Fruit fly (Drosophila melanogaster) whole organism, embryonic: ENCODE measurements around the gene CG32333.

ENCODE experiments used
- Aef1 ChIP-seq: fragments of 200-800 bp; sonication (Bioruptor generic); IDR thresholded peaks from 3 replicates; pipeline ENCODE4 v1.3.6; 2022; ENCODE audit warnings: missing biosample characterization, missing genetic modification characterization
- Atf-2 ChIP-seq: fragments of 200-800 bp; sonication (Bioruptor generic); optimal IDR thresholded peaks from 2 replicates; lab custom pipeline; 2016; ENCODE audit warnings: missing biosample characterization, missing genetic modification characterization
- B-H2 ChIP-seq: fragments of 200-800 bp; sonication (Bioruptor generic); optimal IDR thresholded peaks from 2 replicates; lab custom pipeline; 2018; ENCODE audit warnings: missing biosample characterization, mild to moderate bottlenecking, missing genetic modification characterization
- Blimp-1 ChIP-seq: fragments of 200-800 bp; sonication (Bioruptor generic); optimal IDR thresholded peaks from 3 replicates; lab custom pipeline; 2018; ENCODE audit warnings: missing biosample characterization, missing genetic modification characterization, mild to moderate bottlenecking, moderate library complexity, missing genetic modification reagents
- Bteb2 ChIP-seq: fragments of 200-800 bp; sonication (Bioruptor generic); optimal IDR thresholded peaks from 2 replicates; lab custom pipeline; 2016; ENCODE audit warnings: missing biosample characterization, missing genetic modification characterization
- CG10147 ChIP-seq: fragments of 200-800 bp; sonication (Bioruptor generic); optimal IDR thresholded peaks from 2 replicates; lab custom pipeline; 2019; ENCODE audit warnings: missing biosample characterization, mild to moderate bottlenecking, missing genetic modification characterization, moderate library complexity
- CG1024 ChIP-seq: fragments of 200-800 bp; sonication (Bioruptor generic); IDR thresholded peaks from 2 replicates; pipeline ENCODE4 v1.3.6; 2022; ENCODE audit warnings: missing biosample characterization, missing genetic modification characterization
- CG10267 ChIP-seq: fragments of 200-800 bp; sonication (Bioruptor generic); optimal IDR thresholded peaks from 2 replicates; lab custom pipeline; 2018; ENCODE audit warnings: missing biosample characterization, mild to moderate bottlenecking, missing genetic modification characterization, moderate library complexity
- CG11695 ChIP-seq: fragments of 200-800 bp; sonication (Bioruptor generic); IDR thresholded peaks from 3 replicates; pipeline ENCODE4 v1.3.6; 2022; ENCODE audit warnings: missing biosample characterization, missing genetic modification characterization
- CG12744 ChIP-seq: fragments of 200-800 bp; sonication (Bioruptor generic); optimal IDR thresholded peaks from 2 replicates; lab custom pipeline; 2016; ENCODE audit warnings: missing biosample characterization, missing genetic modification characterization
- CG12769 ChIP-seq: fragments of 200-800 bp; sonication (Bioruptor generic); optimal IDR thresholded peaks from 2 replicates; lab custom pipeline; 2019; ENCODE audit warnings: missing biosample characterization, mild to moderate bottlenecking, missing genetic modification characterization, moderate library complexity
- CG14667 ChIP-seq: fragments of 200-800 bp; sonication (Bioruptor generic); IDR thresholded peaks from 2 replicates; pipeline ENCODE4 v1.3.6; 2022; ENCODE audit warnings: missing biosample characterization, missing genetic modification characterization
- CG1529 ChIP-seq: fragments of 200-800 bp; sonication (Bioruptor generic); optimal IDR thresholded peaks from 3 replicates; lab custom pipeline; 2018; ENCODE audit warnings: missing biosample characterization, missing genetic modification characterization
- CG1602 ChIP-seq: fragments of 200-800 bp; sonication (Bioruptor generic); optimal IDR thresholded peaks from 3 replicates; lab custom pipeline; 2016; ENCODE audit warnings: missing biosample characterization, missing genetic modification characterization
- CG17829 ChIP-seq: fragments of 200-800 bp; optimal IDR thresholded peaks from 2 replicates; lab custom pipeline; 2019; ENCODE audit warnings: missing biosample characterization, mild to moderate bottlenecking, missing genetic modification characterization, moderate library complexity
- CG31388 ChIP-seq: fragments of 200-800 bp; sonication (Bioruptor generic); optimal IDR thresholded peaks from 2 replicates; lab custom pipeline; 2016; ENCODE audit warnings: missing biosample characterization, missing genetic modification characterization
- CG42726 ChIP-seq: fragments of 200-800 bp; sonication (Bioruptor generic); IDR thresholded peaks from 2 replicates; pipeline ENCODE4 v1.3.6; 2022; ENCODE audit warnings: missing biosample characterization, missing genetic modification characterization; ENCODE audit not compliant: partially characterized antibody
- CG4424 ChIP-seq: fragments of 200-800 bp; sonication (Bioruptor generic); optimal IDR thresholded peaks from 3 replicates; lab custom pipeline; 2016; ENCODE audit warnings: missing biosample characterization, missing genetic modification characterization
- CG4707 ChIP-seq: fragments of 200-800 bp; sonication (Bioruptor generic); optimal IDR thresholded peaks from 2 replicates; lab custom pipeline; 2018; ENCODE audit warnings: missing biosample characterization, mild to moderate bottlenecking, missing genetic modification characterization, moderate library complexity
- CG4730 ChIP-seq: fragments of 200-800 bp; sonication (Bioruptor generic); IDR thresholded peaks from 2 replicates; pipeline ENCODE4 v1.3.6; 2022; ENCODE audit warnings: missing biosample characterization, missing genetic modification characterization
- CG9437 ChIP-seq: fragments of 200-800 bp; sonication (Bioruptor generic); optimal IDR thresholded peaks from 2 replicates; lab custom pipeline; 2018; ENCODE audit warnings: missing biosample characterization, mild to moderate bottlenecking, missing genetic modification characterization
- CG9609 ChIP-seq: fragments of 200-800 bp; sonication (Bioruptor generic); optimal IDR thresholded peaks from 3 replicates; lab custom pipeline; 2016; ENCODE audit warnings: missing biosample characterization, missing genetic modification characterization
- CG9876 ChIP-seq: fragments of 200-800 bp; sonication (Bioruptor generic); optimal IDR thresholded peaks from 2 replicates; lab custom pipeline; 2016; ENCODE audit warnings: missing biosample characterization, missing genetic modification characterization
- CHES-1-like ChIP-seq: fragments of 200-800 bp; sonication (Bioruptor generic); optimal IDR thresholded peaks from 2 replicates; lab custom pipeline; 2016; ENCODE audit warnings: missing biosample characterization, missing genetic modification characterization
- Dip2 ChIP-seq: fragments of 200-800 bp; sonication (Bioruptor generic); IDR thresholded peaks from 2 replicates; pipeline ENCODE4 v1.3.6; 2022; ENCODE audit warnings: missing biosample characterization, missing genetic modification characterization
- Doc3 ChIP-seq: fragments of 200-800 bp; sonication (Bioruptor generic); IDR thresholded peaks from 3 replicates; pipeline ENCODE4 v1.3.6; 2022; ENCODE audit warnings: missing biosample characterization, missing genetic modification characterization; ENCODE audit not compliant: partially characterized antibody
- E2f2 ChIP-seq: fragments of 200-800 bp; sonication (Bioruptor generic); IDR thresholded peaks from 2 replicates; pipeline ENCODE4 v1.3.6; 2022; ENCODE audit warnings: missing biosample characterization, missing genetic modification characterization
- Hr39 ChIP-seq: fragments of >200 bp; optimal IDR thresholded peaks from 2 replicates; lab custom pipeline; 2017
- Hr78 ChIP-seq, 2 experiments: fragments of 200-800 bp in 1 of 2; fragments of >200 bp in 1 of 2; sonication (Bioruptor generic) in 1 of 2; optimal IDR thresholded peaks; 2 replicates each; lab custom pipeline; 2017 to 2019; ENCODE audit warnings: missing biosample characterization in 2 of 2, missing genetic modification characterization in 2 of 2, mild to moderate bottlenecking in 1 of 2, moderate library complexity in 1 of 2
- Lim3 ChIP-seq: fragments of 200-800 bp; sonication (Bioruptor generic); IDR thresholded peaks from 2 replicates; pipeline ENCODE4 v1.3.6; 2022; ENCODE audit warnings: missing biosample characterization, missing genetic modification characterization
- NFAT ChIP-seq: fragments of 200-800 bp; sonication (Bioruptor generic); IDR thresholded peaks from 2 replicates; pipeline ENCODE4 v1.3.6; 2022; ENCODE audit warnings: missing biosample characterization, missing genetic modification characterization
- Neu2 ChIP-seq: fragments of 200-800 bp; sonication (Bioruptor generic); optimal IDR thresholded peaks from 3 replicates; lab custom pipeline; 2016; ENCODE audit warnings: missing biosample characterization, missing genetic modification characterization, borderline replicate concordance
- bbx ChIP-seq: fragments of 200-800 bp; sonication (Bioruptor generic); IDR thresholded peaks from 2 replicates; pipeline ENCODE4 v1.3.6; 2022; ENCODE audit warnings: missing biosample characterization, missing genetic modification characterization; ENCODE audit not compliant: partially characterized antibody
- caup ChIP-seq: fragments of 200-800 bp; sonication (Bioruptor generic); optimal IDR thresholded peaks from 3 replicates; lab custom pipeline; 2017; ENCODE audit warnings: missing biosample characterization, mild to moderate bottlenecking, missing genetic modification characterization, moderate library complexity; ENCODE audit not compliant: severe bottlenecking
- dpn ChIP-seq, 2 experiments: fragments of 200-800 bp; sonication (Bioruptor generic); optimal IDR thresholded peaks; 3 replicates each; lab custom pipeline; 2016; ENCODE audit warnings: missing biosample characterization in 2 of 2, missing genetic modification characterization in 2 of 2
- ewg ChIP-seq: fragments of 200-800 bp; sonication (Bioruptor generic); optimal IDR thresholded peaks from 3 replicates; lab custom pipeline; 2017; ENCODE audit warnings: mild to moderate bottlenecking, missing biosample characterization, missing genetic modification reagents, missing genetic modification characterization
- gem ChIP-seq: fragments of 200-800 bp; sonication (Bioruptor generic); optimal IDR thresholded peaks from 2 replicates; lab custom pipeline; 2019; ENCODE audit warnings: missing biosample characterization, mild to moderate bottlenecking, missing genetic modification characterization, moderate library complexity
- gro ChIP-seq: fragments of 200-800 bp; sonication (Bioruptor generic); optimal IDR thresholded peaks from 2 replicates; lab custom pipeline; 2016; ENCODE audit warnings: missing biosample characterization, missing genetic modification characterization
- gt ChIP-seq: fragments of 200-800 bp; sonication (Bioruptor generic); IDR thresholded peaks from 2 replicates; pipeline ENCODE4 v1.3.6; 2022; ENCODE audit warnings: missing biosample characterization, missing genetic modification characterization
- h ChIP-seq: fragments of >200 bp; optimal IDR thresholded peaks from 2 replicates; lab custom pipeline; 2017
- hb ChIP-seq: fragments of 200-800 bp; sonication (Bioruptor generic); IDR thresholded peaks from 3 replicates; pipeline ENCODE4 v1.3.6; 2022; ENCODE audit warnings: missing biosample characterization, missing genetic modification characterization; ENCODE audit not compliant: partially characterized antibody
- inv ChIP-seq: fragments of 200-800 bp; sonication (Bioruptor generic); IDR thresholded peaks from 2 replicates; pipeline ENCODE4 v1.3.6; 2022; ENCODE audit warnings: missing biosample characterization, missing genetic modification characterization; ENCODE audit not compliant: partially characterized antibody
- kay ChIP-seq: fragments of 200-800 bp; sonication (Bioruptor generic); optimal IDR thresholded peaks from 2 replicates; lab custom pipeline; 2016; ENCODE audit warnings: missing biosample characterization, missing genetic modification characterization
- pzg ChIP-seq: fragments of 200-800 bp; sonication (Bioruptor generic); optimal IDR thresholded peaks from 3 replicates; lab custom pipeline; 2018; ENCODE audit warnings: missing biosample characterization, mild to moderate bottlenecking, missing genetic modification characterization, moderate library complexity
- rib ChIP-seq: fragments of 200-800 bp; sonication (Bioruptor generic); IDR thresholded peaks from 2 replicates; pipeline ENCODE4 v1.3.6; 2022; ENCODE audit warnings: missing biosample characterization, missing genetic modification characterization
- run ChIP-seq: fragments of 200-800 bp; sonication (Bioruptor generic); optimal IDR thresholded peaks from 3 replicates; lab custom pipeline; 2018; ENCODE audit warnings: missing biosample characterization, mild to moderate bottlenecking, missing genetic modification characterization
- sc ChIP-seq, 3 experiments: fragments of >200 bp in 2 of 3; fragments of 200-800 bp in 1 of 3; sonication (Bioruptor generic) in 1 of 3; optimal IDR thresholded peaks; 2 replicates in 2 of 3; 3 replicates in 1 of 3; lab custom pipeline; 2017; ENCODE audit warnings: mild to moderate bottlenecking in 1 of 3, missing biosample characterization in 1 of 3, missing genetic modification characterization in 1 of 3, missing genetic modification reagents in 1 of 3
- trem ChIP-seq: fragments of 200-800 bp; optimal IDR thresholded peaks from 3 replicates; lab custom pipeline; 2019; ENCODE audit warnings: missing biosample characterization, mild to moderate bottlenecking, missing genetic modification characterization, moderate library complexity
- tx ChIP-seq: fragments of 200-800 bp; sonication (Bioruptor generic); optimal IDR thresholded peaks from 2 replicates; lab custom pipeline; 2016; ENCODE audit warnings: missing biosample characterization, missing genetic modification characterization
- unpg ChIP-seq: fragments of 200-800 bp; sonication (Bioruptor generic); optimal IDR thresholded peaks from 3 replicates; lab custom pipeline; 2018; ENCODE audit warnings: missing biosample characterization, mild to moderate bottlenecking, missing genetic modification characterization, moderate library complexity
- zf30C ChIP-seq: fragments of 200-800 bp; sonication (Bioruptor generic); optimal IDR thresholded peaks from 3 replicates; lab custom pipeline; 2018; ENCODE audit warnings: missing biosample characterization, mild to moderate bottlenecking, missing genetic modification characterization

Gene CG32333

DNA sequence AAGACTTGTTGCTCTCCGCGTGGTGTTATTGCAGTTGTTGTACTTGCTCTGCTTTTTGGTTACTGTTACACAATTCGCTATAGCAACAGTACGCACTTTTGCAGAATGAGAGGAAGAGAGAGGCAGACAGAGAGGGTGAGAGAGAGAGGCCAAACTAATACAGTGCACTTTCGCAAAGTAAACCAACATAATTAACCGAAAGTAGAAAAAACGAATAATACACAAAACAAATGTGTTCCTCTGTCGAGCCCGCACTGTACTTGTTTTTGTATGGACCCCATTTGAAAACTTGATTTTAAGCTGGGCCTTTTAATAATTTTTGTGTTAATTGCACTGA is 59.6 kb downstream of the CG32333 start (continued):
- TF ChIP-seq gt (no peak), caup (GFP tag; lab: Kevin White, UChicago) (peak; percentile 50), CG42726 (no peak), inv (GFP tag; lab: Robert Waterston, UW) (no peak), kay (GFP tag; lab: Kevin White, UChicago) (peak; percentile 42), pzg (no peak), gem (tag; lab: Kevin White, UChicago) (peak; percentile 53), CG4424 (GFP tag; lab: Kevin White, UChicago) (no peak), CG17829 (tag; lab: Kevin White, UChicago) (peak; percentile 2), NFAT (GFP tag; lab: Robert Waterston, UW) (peak; percentile 68), CG12769 (tag; lab: Kevin White, UChicago) (peak; percentile 58), E2f2 (GFP tag; lab: Robert Waterston, UW) (peak; percentile 37; the same call in 1 of the 2 replicates), B-H2 (GFP tag; lab: Kevin White, UChicago) (no peak), Neu2 (no peak), Dip2 (GFP tag; lab: Robert Waterston, UW) (no peak), Blimp-1 (GFP tag; lab: Kevin White, UChicago) (no peak), tx (GFP tag; lab: Kevin White, UChicago) (no peak), unpg (GFP tag; lab: Kevin White, UChicago) (peak; percentile 43), Doc3 (GFP tag; lab: Robert Waterston, UW) (no peak), CG14667 (GFP tag; lab: Robert Waterston, UW) (no peak), CG9876 (GFP tag; lab: Kevin White, UChicago) (no peak), trem (tag; lab: Kevin White, UChicago) (no peak), gro (GFP tag; lab: Kevin White, UChicago) (peak; percentile 40), CG1024 (no peak), Atf-2 (GFP tag; lab: Kevin White, UChicago) (peak; percentile 49), Aef1 (GFP tag; lab: Robert Waterston, UW) (peak; percentile 60), CG4730 (GFP tag; lab: Robert Waterston, UW) (peak; percentile 30; the same call in 1 of the 2 replicates), Lim3 (GFP tag; lab: Robert Waterston, UW) (0 out of 2 replicates have a peak, but pooled peaks have one; percentile 17), CG10147 (no peak), zf30C (GFP tag; lab: Kevin White, UChicago) (no peak), Hr39 (lab: Kevin White, UChicago) (no peak), hb (no peak), ewg (GFP tag; lab: Kevin White, UChicago) (no peak), h (no peak), CG10267 (tag; lab: Kevin White, UChicago) (peak; percentile 4), CG9437 (GFP tag; lab: Kevin White, UChicago) (no peak), bbx (no peak), CG11695 (GFP tag; lab: Robert Waterston, UW) (0 out of 3 replicates have a peak, but pooled peaks have one; percentile 33), CG4707 (GFP tag; lab: Kevin White, UChicago) (no peak), CG12744 (GFP tag; lab: Kevin White, UChicago) (no peak), CHES-1-like (GFP tag; lab: Kevin White, UChicago) (no peak), rib (GFP tag; lab: Robert Waterston, UW) (no peak), dpn (GFP tag; optimal IDR thresholded peaks at IDR 0.05; lab: Kevin White, UChicago) (peak; percentile 28 to 44), sc (optimal IDR thresholded peaks at IDR 0.05; lab: Kevin White, UChicago) (no peak), sc (GFP tag; optimal IDR thresholded peaks at IDR 0.05; lab: Kevin White, UChicago) (no peak), Hr78 (GFP tag; optimal IDR thresholded peaks at IDR 0.05; lab: Kevin White, UChicago) (no peak), CG1529 (GFP tag; lab: Kevin White, UChicago) (no peak), CG1602 (GFP tag; lab: Kevin White, UChicago) (no peak), run (tag; lab: Kevin White, UChicago) (no peak), Bteb2 (no peak), CG9609 (GFP tag; lab: Kevin White, UChicago) (no peak), CG31388 (GFP tag; lab: Kevin White, UChicago) (no peak)
